Worm (Caenorhabditis elegans): Measurements from ENCODE around the gene fbxa-6.

DNA sequence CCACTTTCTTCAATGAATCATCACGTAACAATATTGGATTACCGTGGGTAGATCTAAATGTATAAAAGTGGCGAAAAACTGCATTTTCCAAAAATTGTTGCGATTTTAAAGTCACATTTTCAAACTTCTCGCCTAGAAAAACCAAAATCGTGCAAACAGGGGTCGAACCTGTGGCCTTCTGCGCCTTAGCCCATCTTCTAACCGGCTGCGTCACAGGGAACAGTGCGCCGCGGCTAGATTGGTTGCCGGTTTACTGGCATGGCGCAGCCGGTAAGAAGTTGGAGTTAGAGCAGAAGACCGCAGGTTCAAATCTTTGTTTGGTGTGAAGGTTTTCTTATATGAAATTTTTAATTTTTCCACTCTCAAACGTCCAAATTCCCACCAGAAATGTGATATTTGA, 46.2 kb upstream of the fbxa-6 start:
- no peak for TF ChIP-seq unc-62 (GFP tag; optimal IDR thresholded peaks at IDR 0.05)
- no peak for TF ChIP-seq nfya-1 (tag; optimal IDR thresholded peaks at IDR 0.05; ENCODE audit: insufficient read depth)

Data from whole organism, L3 larva.